Worm (Caenorhabditis elegans) whole organism, mixed stage, embryonic: ENCODE data around the gene C06B3.16.

Experiments used
- M03D4.4 ChIP-seq: sonication (generic microtip); optimal IDR thresholded peaks from 2 replicates; lab custom pipeline; 2017; ENCODE audit warnings: mild to moderate bottlenecking, missing genetic modification characterization, missing compliant biosample characterization
- bed-3 ChIP-seq: fragments of 200-800 bp; sonication (Bioruptor generic); optimal IDR thresholded peaks from 3 replicates; lab custom pipeline; 2018; ENCODE audit warnings: mild to moderate bottlenecking, missing genetic modification characterization, moderate library complexity, missing compliant biosample characterization
- blmp-1 ChIP-seq: fragments of 150-350 bp; optimal IDR thresholded peaks from 2 replicates; lab custom pipeline; 2014; ENCODE audit warnings: missing biosample characterization, missing genetic modification characterization
- ceh-39 ChIP-seq: fragments of 150-350 bp; optimal IDR thresholded peaks from 2 replicates; lab custom pipeline; 2014; ENCODE audit warnings: missing biosample characterization, missing genetic modification characterization
- ceh-83 ChIP-seq: fragments of 200-800 bp; sonication (Bioruptor generic); optimal IDR thresholded peaks from 2 replicates; lab custom pipeline; 2018; ENCODE audit warnings: mild to moderate bottlenecking, missing genetic modification characterization, missing compliant biosample characterization
- ces-1 ChIP-seq: fragments of 150-350 bp; optimal IDR thresholded peaks from 2 replicates; lab custom pipeline; 2014; ENCODE audit warnings: missing biosample characterization, missing genetic modification reagents, missing genetic modification characterization
- cnd-1 ChIP-seq: fragments of 200-800 bp; sonication (Bioruptor generic); optimal IDR thresholded peaks from 2 replicates; lab custom pipeline; 2018; ENCODE audit warnings: mild to moderate bottlenecking, missing genetic modification characterization, missing compliant biosample characterization
- drap-1 ChIP-seq: fragments of 200-800 bp; sonication (Bioruptor generic); optimal IDR thresholded peaks from 3 replicates; lab custom pipeline; 2018; ENCODE audit warnings: mild to moderate bottlenecking, missing genetic modification characterization, missing compliant biosample characterization
- elt-1 ChIP-seq: sonication (generic microtip); optimal IDR thresholded peaks from 2 replicates; lab custom pipeline; 2017; ENCODE audit warnings: missing genetic modification characterization, mild to moderate bottlenecking, missing compliant biosample characterization, antibody characterized with exemption, moderate library complexity, borderline replicate concordance; ENCODE audit not compliant: insufficient read depth
- elt-3 ChIP-seq: fragments of 150-350 bp; optimal IDR thresholded peaks from 2 replicates; lab custom pipeline; 2014; ENCODE audit warnings: missing biosample characterization, missing genetic modification characterization
- flh-1 ChIP-seq: fragments of 200-800 bp; sonication (Bioruptor generic); optimal IDR thresholded peaks from 2 replicates; lab custom pipeline; 2018; ENCODE audit warnings: mild to moderate bottlenecking, missing genetic modification characterization, moderate library complexity, missing compliant biosample characterization
- ham-2 ChIP-seq: fragments of 200-800 bp; sonication (Bioruptor generic); optimal IDR thresholded peaks from 2 replicates; lab custom pipeline; 2018; ENCODE audit warnings: mild to moderate bottlenecking, missing genetic modification characterization, missing compliant biosample characterization
- hlh-1 ChIP-seq: fragments of 150-350 bp; optimal IDR thresholded peaks from 2 replicates; lab custom pipeline; 2014; ENCODE audit warnings: missing biosample characterization, missing genetic modification reagents, missing genetic modification characterization
- lin-13 ChIP-seq: fragments of 150-350 bp; optimal IDR thresholded peaks from 2 replicates; lab custom pipeline; 2014; ENCODE audit warnings: missing biosample characterization, missing genetic modification characterization
- lsy-2 ChIP-seq: fragments of 150-350 bp; optimal IDR thresholded peaks from 2 replicates; lab custom pipeline; 2014; ENCODE audit warnings: missing biosample characterization, missing genetic modification characterization
- mab-5 ChIP-seq: fragments of 150-350 bp; optimal IDR thresholded peaks from 2 replicates; lab custom pipeline; 2014; ENCODE audit warnings: missing biosample characterization, missing genetic modification characterization
- mls-2 ChIP-seq: sonication (generic microtip); optimal IDR thresholded peaks from 2 replicates; lab custom pipeline; 2016; ENCODE audit warnings: mild to moderate bottlenecking, missing genetic modification characterization, moderate library complexity, missing compliant biosample characterization
- nhr-12 ChIP-seq: fragments of 150-350 bp; optimal IDR thresholded peaks from 2 replicates; lab custom pipeline; 2014; ENCODE audit warnings: missing biosample characterization, missing genetic modification characterization
- nhr-2 ChIP-seq: fragments of 150-350 bp; optimal IDR thresholded peaks from 2 replicates; lab custom pipeline; 2014; ENCODE audit warnings: missing biosample characterization, missing genetic modification characterization
- nhr-237 ChIP-seq: fragments of 150-350 bp; optimal IDR thresholded peaks from 2 replicates; lab custom pipeline; 2014; ENCODE audit warnings: missing biosample characterization, missing genetic modification characterization
- nhr-28 ChIP-seq: fragments of 150-350 bp; optimal IDR thresholded peaks from 2 replicates; lab custom pipeline; 2014; ENCODE audit warnings: missing biosample characterization, missing genetic modification characterization
- nhr-76 ChIP-seq: sonication (generic microtip); optimal IDR thresholded peaks from 2 replicates; lab custom pipeline; 2017; ENCODE audit warnings: missing biosample characterization, missing genetic modification characterization
- pha-4 ChIP-seq: fragments of 150-350 bp; optimal IDR thresholded peaks from 2 replicates; lab custom pipeline; 2018; ENCODE audit warnings: missing biosample characterization, missing genetic modification reagents, missing genetic modification characterization
- sem-2 ChIP-seq: fragments of 200-800 bp; sonication (Bioruptor generic); optimal IDR thresholded peaks from 2 replicates; lab custom pipeline; 2018; ENCODE audit warnings: mild to moderate bottlenecking, missing genetic modification characterization, missing compliant biosample characterization
- snpc-4 ChIP-seq: fragments of 150-350 bp; optimal IDR thresholded peaks from 2 replicates; lab custom pipeline; 2014; ENCODE audit warnings: missing biosample characterization, missing genetic modification characterization
- sptf-1 ChIP-seq: sonication (generic microtip); optimal IDR thresholded peaks from 2 replicates; lab custom pipeline; 2017; ENCODE audit warnings: mild to moderate bottlenecking, missing genetic modification characterization, moderate library complexity, missing compliant biosample characterization
- tbx-8 ChIP-seq: fragments of 200-800 bp; sonication (Bioruptor generic); optimal IDR thresholded peaks from 2 replicates; lab custom pipeline; 2018; ENCODE audit warnings: mild to moderate bottlenecking, missing genetic modification characterization, moderate library complexity, missing compliant biosample characterization
- unc-39 ChIP-seq: fragments of 150-350 bp; optimal IDR thresholded peaks from 2 replicates; lab custom pipeline; 2014; ENCODE audit warnings: missing biosample characterization, missing genetic modification characterization
- unc-62 ChIP-seq: fragments of 150-350 bp; optimal IDR thresholded peaks from 2 replicates; lab custom pipeline; 2014; ENCODE audit warnings: missing biosample characterization, missing genetic modification reagents, missing genetic modification characterization
- zip-8 ChIP-seq: fragments of 150-350 bp; optimal IDR thresholded peaks from 2 replicates; lab custom pipeline; 2014; ENCODE audit warnings: missing biosample characterization, missing genetic modification characterization
- ztf-11 ChIP-seq: fragments of 150-350 bp; optimal IDR thresholded peaks from 2 replicates; lab custom pipeline; 2014; ENCODE audit warnings: missing biosample characterization, missing genetic modification characterization

C06B3.16 gene

DNA sequence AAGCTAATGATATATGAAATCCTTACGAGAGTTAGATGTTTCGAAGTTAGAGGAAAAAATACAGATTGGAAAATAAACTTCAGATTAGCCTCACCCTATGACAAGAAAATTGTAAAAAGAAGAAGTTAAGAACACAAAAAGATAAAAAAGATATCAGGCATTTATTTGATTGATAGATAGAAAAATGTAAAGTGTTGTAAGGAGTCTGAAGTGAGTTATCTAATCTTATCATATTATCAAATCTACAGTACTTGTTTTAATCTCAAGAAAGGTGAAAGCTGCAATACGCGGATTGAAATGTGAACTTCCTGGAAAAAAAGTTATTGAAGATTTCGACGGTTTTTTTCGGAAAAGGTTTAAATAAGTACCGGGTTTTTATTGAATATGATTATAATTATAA, 4.1 kb downstream of the C06B3.16 start:
- TF ChIP-seq sem-2 (no peak), elt-3 (peak; percentile 31), M03D4.4 (tag; lab: Kevin White, UChicago) (no peak), ces-1 (no peak)

DNA sequence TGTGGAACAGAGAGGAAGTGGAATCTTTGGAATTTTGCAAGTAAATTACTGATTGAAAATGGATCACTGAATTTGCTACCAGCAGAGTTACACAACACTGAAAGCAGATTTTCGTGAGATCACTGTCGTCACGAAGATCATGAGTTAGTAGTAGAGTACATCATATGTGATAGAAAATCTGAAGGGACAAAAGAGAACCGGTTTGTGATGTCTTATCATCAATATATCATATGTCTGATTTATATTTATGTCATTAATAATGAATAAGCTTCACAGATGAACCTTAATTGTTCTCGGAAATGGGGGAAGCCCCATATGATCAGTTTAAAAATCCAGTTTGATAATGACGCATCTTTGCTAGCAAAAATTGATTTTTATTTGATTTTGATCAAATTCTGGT, 4.7 kb downstream of the C06B3.16 start:
- no peak for TF ChIP-seq ceh-83 (GFP tag; lab: Kevin White, UChicago)
- no peak for TF ChIP-seq drap-1
- no peak for TF ChIP-seq nhr-12 (tag; lab: Kevin White, UChicago)
- TF ChIP-seq cnd-1 (tag; lab: Kevin White, UChicago): no peak
- no peak for TF ChIP-seq nhr-237 (tag; lab: Kevin White, UChicago)
- no peak for TF ChIP-seq tbx-8 (GFP tag; lab: Kevin White, UChicago)
- no peak for TF ChIP-seq nhr-28
- no peak for TF ChIP-seq ztf-11 (tag; lab: Kevin White, UChicago)
- no peak for TF ChIP-seq mls-2 (tag; lab: Kevin White, UChicago)
- TF ChIP-seq sptf-1 (tag; lab: Kevin White, UChicago): no peak
- TF ChIP-seq M03D4.4 (tag; lab: Kevin White, UChicago): no peak
- no peak for TF ChIP-seq snpc-4 (tag; lab: Kevin White, UChicago)
- TF ChIP-seq lsy-2 (tag; lab: Kevin White, UChicago): no peak
- no peak for TF ChIP-seq nhr-76 (tag; lab: Kevin White, UChicago)
- no peak for TF ChIP-seq ham-2 (GFP tag; lab: Kevin White, UChicago)
- TF ChIP-seq unc-39 (tag; lab: Kevin White, UChicago): no peak
- no peak for TF ChIP-seq blmp-1 (tag; lab: Kevin White, UChicago)
- TF ChIP-seq flh-1 (GFP tag; lab: Kevin White, UChicago): no peak
- TF ChIP-seq elt-1 (tag; lab: Kevin White, UChicago): no peak

DNA sequence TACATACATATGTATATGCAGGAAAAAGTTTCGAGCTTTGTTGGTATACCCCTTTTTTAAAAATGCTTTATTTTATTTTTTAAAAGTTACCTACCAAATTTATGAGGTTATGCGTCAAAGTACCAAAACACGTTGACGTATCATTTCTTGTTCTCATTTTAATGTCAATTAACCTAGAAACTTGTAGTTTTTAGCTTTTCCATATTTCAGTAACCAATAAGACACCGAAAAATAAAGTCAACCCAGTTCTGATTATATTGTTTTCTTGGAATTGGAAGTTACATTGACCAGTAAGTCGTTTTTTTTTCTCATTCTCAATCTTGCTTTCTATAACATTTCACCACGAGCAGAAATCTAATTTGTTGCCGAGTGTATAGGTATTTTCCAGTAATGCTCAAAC, 5.5 kb downstream of the C06B3.16 start, which contains the start of gene srw-145:
TSS of gene srw-145 (plus strand) at position 301 of the 400 bp plus-strand sequence.
- no peak for TF ChIP-seq blmp-1 (tag; lab: Kevin White, UChicago)
- no peak for TF ChIP-seq nhr-28
- no peak for TF ChIP-seq ces-1
- no peak for TF ChIP-seq hlh-1
- TF ChIP-seq elt-1 (tag; lab: Kevin White, UChicago): no peak
- TF ChIP-seq flh-1 (GFP tag; lab: Kevin White, UChicago): no peak
- no peak for TF ChIP-seq bed-3 (GFP tag; lab: Kevin White, UChicago)
- TF ChIP-seq tbx-8 (GFP tag; lab: Kevin White, UChicago): no peak
- TF ChIP-seq lsy-2 (tag; lab: Kevin White, UChicago): no peak
- TF ChIP-seq nhr-2 (tag; lab: Kevin White, UChicago): no peak
- no peak for TF ChIP-seq elt-3
- no peak for TF ChIP-seq zip-8
- TF ChIP-seq mls-2 (tag; lab: Kevin White, UChicago): no peak
- no peak for TF ChIP-seq sptf-1 (tag; lab: Kevin White, UChicago)
- TF ChIP-seq sem-2: no peak
- TF ChIP-seq M03D4.4 (tag; lab: Kevin White, UChicago): no peak
- no peak for TF ChIP-seq ceh-83 (GFP tag; lab: Kevin White, UChicago)
- no peak for TF ChIP-seq pha-4 (tag; lab: Kevin White, UChicago)
- no peak for TF ChIP-seq unc-62 (GFP tag; lab: Kevin White, UChicago)
- TF ChIP-seq ceh-39: no peak

DNA sequence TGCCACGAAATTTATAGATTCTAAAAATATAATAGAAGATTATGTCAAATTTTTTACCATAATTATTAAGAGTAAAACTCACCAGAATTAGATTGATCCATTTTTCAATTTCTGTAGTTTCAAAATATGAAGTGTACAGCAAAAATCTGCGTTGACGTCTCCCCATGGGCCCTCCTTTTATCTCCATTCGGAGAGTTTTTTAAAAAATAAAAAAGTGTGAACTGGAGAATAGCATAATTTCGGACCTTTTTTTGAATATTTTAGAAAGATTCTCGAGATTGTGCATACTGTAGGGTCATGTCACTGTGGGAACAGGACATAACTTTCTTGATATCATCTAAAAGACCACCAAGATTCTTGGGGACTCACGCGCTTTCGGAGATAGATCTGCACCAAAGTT, 10.8 kb downstream of the C06B3.16 start, which contains the start of gene dpr-1:
TSS of gene dpr-1 (minus strand) at position 101 of the 400 bp plus-strand sequence.
- no peak for TF ChIP-seq blmp-1 (tag; lab: Kevin White, UChicago)
- TF ChIP-seq unc-39 (tag; lab: Kevin White, UChicago): no peak
- no peak for TF ChIP-seq nhr-2 (tag; lab: Kevin White, UChicago)
- no peak for TF ChIP-seq mls-2 (tag; lab: Kevin White, UChicago)
- no peak for TF ChIP-seq hlh-1
- TF ChIP-seq elt-3: no peak
- TF ChIP-seq ceh-39: no peak
- TF ChIP-seq nhr-237 (tag; lab: Kevin White, UChicago): no peak
- no peak for TF ChIP-seq lin-13 (tag; lab: Kevin White, UChicago)
- TF ChIP-seq nhr-28: no peak
- no peak for TF ChIP-seq mab-5
- TF ChIP-seq nhr-76 (tag; lab: Kevin White, UChicago): no peak
- TF ChIP-seq, all 35 proteins: peak for 0
